Worm (Caenorhabditis elegans) whole organism, mixed stage, embryonic: Measurements from ENCODE around the gene fig-1.

ENCODE experiments used
- ces-1 ChIP-seq: fragments of 150-350 bp; optimal IDR thresholded peaks from 2 replicates; lab custom pipeline; 2014; ENCODE audit warnings: missing biosample characterization, missing genetic modification reagents, missing genetic modification characterization
- elt-3 ChIP-seq: fragments of 150-350 bp; optimal IDR thresholded peaks from 2 replicates; lab custom pipeline; 2014; ENCODE audit warnings: missing biosample characterization, missing genetic modification characterization
- mep-1 ChIP-seq: fragments of 150-350 bp; optimal IDR thresholded peaks from 2 replicates; lab custom pipeline; 2017; ENCODE audit warnings: missing biosample characterization, missing genetic modification reagents, missing genetic modification characterization, inconsistent platforms
- nhr-12 ChIP-seq: fragments of 150-350 bp; optimal IDR thresholded peaks from 2 replicates; lab custom pipeline; 2014; ENCODE audit warnings: missing biosample characterization, missing genetic modification characterization
- nhr-237 ChIP-seq: fragments of 150-350 bp; optimal IDR thresholded peaks from 2 replicates; lab custom pipeline; 2014; ENCODE audit warnings: missing biosample characterization, missing genetic modification characterization
- pha-4 ChIP-seq: fragments of 150-350 bp; optimal IDR thresholded peaks from 2 replicates; lab custom pipeline; 2018; ENCODE audit warnings: missing biosample characterization, missing genetic modification reagents, missing genetic modification characterization
- unc-62 ChIP-seq: fragments of 150-350 bp; optimal IDR thresholded peaks from 2 replicates; lab custom pipeline; 2014; ENCODE audit warnings: missing biosample characterization, missing genetic modification reagents, missing genetic modification characterization

DNA sequence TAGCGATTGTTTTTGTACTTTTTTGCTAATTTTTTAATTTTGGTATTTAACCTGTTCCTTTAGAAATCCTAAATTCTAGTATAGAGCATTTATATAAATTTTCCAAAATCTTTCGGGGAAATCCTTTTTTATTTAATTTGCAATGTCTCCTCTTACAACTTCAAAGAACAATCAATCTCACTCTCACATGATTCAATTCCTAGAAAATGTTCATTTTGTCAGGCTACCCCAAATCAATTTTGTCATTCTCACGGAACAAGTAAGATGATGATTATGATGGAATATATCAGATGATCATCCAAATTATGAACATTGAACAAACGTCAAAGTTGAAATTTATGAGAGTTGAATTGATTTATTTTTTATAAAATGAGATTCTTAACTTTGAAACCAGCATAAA is 43.7 kb downstream of the fig-1 start:
- no peak for TF ChIP-seq nhr-12
- no peak for TF ChIP-seq unc-62 (GFP tag; lab: Kevin White, UChicago)
- no peak for TF ChIP-seq pha-4
- TF ChIP-seq nhr-237 (tag; lab: Kevin White, UChicago), result no peak
- no peak for TF ChIP-seq elt-3 (tag; lab: Kevin White, UChicago)
- no peak for TF ChIP-seq ces-1
- TF ChIP-seq mep-1 (tag; lab: Kevin White, UChicago), result no peak
